Fruit fly (Drosophila melanogaster) whole organism, wandering third instar larva: ENCODE data around the gene mu2.

ENCODE experiments used
- Abd-B ChIP-seq: fragments of >200 bp; optimal IDR thresholded peaks from 2 replicates; lab custom pipeline; 2017; ENCODE audit warnings: missing biosample characterization, missing genetic modification characterization
- CG9705 ChIP-seq: fragments of 200-800 bp; sonication (Bioruptor generic); optimal IDR thresholded peaks from 2 replicates; lab custom pipeline; 2018; ENCODE audit warnings: missing biosample characterization, mild to moderate bottlenecking, missing genetic modification characterization
- Dfd ChIP-seq: fragments of >200 bp; optimal IDR thresholded peaks from 2 replicates; lab custom pipeline; 2017; ENCODE audit warnings: missing biosample characterization, missing genetic modification characterization
- GATAd ChIP-seq: sonication (Bioruptor generic); optimal IDR thresholded peaks from 2 replicates; lab custom pipeline; 2016; ENCODE audit warnings: missing biosample characterization, missing genetic modification characterization
- Hnf4 ChIP-seq: fragments of 200-800 bp; sonication (Bioruptor generic); optimal IDR thresholded peaks from 2 replicates; lab custom pipeline; 2016; ENCODE audit warnings: missing biosample characterization, mild to moderate bottlenecking, missing genetic modification characterization
- Hr78 ChIP-seq: fragments of >200 bp; optimal IDR thresholded peaks from 2 replicates; lab custom pipeline; 2017; ENCODE audit warnings: missing biosample characterization, missing genetic modification characterization
- Hr83 ChIP-seq: fragments of 200-300 bp; sonication (Bioruptor generic); optimal IDR thresholded peaks from 2 replicates; lab custom pipeline; 2016; ENCODE audit warnings: missing biosample characterization, mild to moderate bottlenecking, missing genetic modification characterization, moderate library complexity; ENCODE audit not compliant: poor library complexity, severe bottlenecking
- OdsH ChIP-seq: fragments of 200-800 bp; sonication (Bioruptor generic); optimal IDR thresholded peaks from 2 replicates; lab custom pipeline; 2016; ENCODE audit warnings: missing biosample characterization, mild to moderate bottlenecking, missing genetic modification characterization
- Rel ChIP-seq, 2 experiments: fragments of 200-800 bp; sonication (Bioruptor generic) in 1 of 2; optimal IDR thresholded peaks; 2 replicates in 1 of 2; 3 replicates in 1 of 2; lab custom pipeline; 2016 to 2019; ENCODE audit warnings: mild to moderate bottlenecking in 2 of 2, missing biosample characterization in 2 of 2, missing genetic modification characterization in 2 of 2, moderate library complexity in 1 of 2
- Sp1 ChIP-seq: fragments of 200-800 bp; sonication (Bioruptor generic); optimal IDR thresholded peaks from 3 replicates; lab custom pipeline; 2019; ENCODE audit warnings: missing biosample characterization, mild to moderate bottlenecking, missing genetic modification characterization, moderate library complexity
- Vsx2 ChIP-seq: fragments of 200-300, 225-300 bp; sonication (Bioruptor generic); optimal IDR thresholded peaks from 2 replicates; lab custom pipeline; 2018; ENCODE audit warnings: missing biosample characterization, missing genetic modification characterization; ENCODE audit not compliant: partially characterized antibody
- br ChIP-seq: fragments of 200-800 bp; sonication (Bioruptor generic); optimal IDR thresholded peaks from 2 replicates; lab custom pipeline; 2016; ENCODE audit warnings: missing biosample characterization, missing genetic modification characterization
- dl ChIP-seq, 2 experiments: fragments of 175-275, 200-275 bp in 1 of 2; fragments of 200-275 bp in 1 of 2; sonication (Bioruptor generic); optimal IDR thresholded peaks; lab custom pipeline; 2018; ENCODE audit warnings: mild to moderate bottlenecking in 2 of 2, missing biosample characterization in 2 of 2, missing genetic modification characterization in 2 of 2, moderate library complexity in 2 of 2; ENCODE audit not compliant: partially characterized antibody in 2 of 2, insufficient read depth in 1 of 2
- dmrt93B ChIP-seq: fragments of 200-800 bp; sonication (Bioruptor generic); optimal IDR thresholded peaks from 2 replicates; lab custom pipeline; 2018; ENCODE audit warnings: missing biosample characterization, mild to moderate bottlenecking, missing genetic modification characterization
- dsf ChIP-seq: sonication (Bioruptor generic); optimal IDR thresholded peaks from 2 replicates; lab custom pipeline; 2016; ENCODE audit warnings: missing biosample characterization, missing genetic modification characterization, borderline replicate concordance
- ey ChIP-seq: fragments of 200-800 bp; sonication (Bioruptor generic); optimal IDR thresholded peaks from 2 replicates; lab custom pipeline; 2016; ENCODE audit warnings: missing biosample characterization, missing genetic modification characterization
- foxo ChIP-seq, 2 experiments: fragments of 200-800 bp; sonication (Bioruptor generic); optimal IDR thresholded peaks; 2 replicates in 1 of 2; 3 replicates in 1 of 2; lab custom pipeline; 2016 to 2017; ENCODE audit warnings: missing biosample characterization in 2 of 2, missing genetic modification characterization in 2 of 2
- fru ChIP-seq: fragments of 200-800 bp; sonication (Bioruptor generic); optimal IDR thresholded peaks from 3 replicates; lab custom pipeline; 2016; ENCODE audit warnings: missing biosample characterization, mild to moderate bottlenecking, missing genetic modification characterization
- h ChIP-seq: fragments of 200-800 bp; sonication (Bioruptor generic); optimal IDR thresholded peaks from 3 replicates; lab custom pipeline; 2016; ENCODE audit warnings: missing biosample characterization, mild to moderate bottlenecking, missing genetic modification characterization
- jim ChIP-seq: fragments of 175-275, 200-325 bp; sonication (Bioruptor generic); optimal IDR thresholded peaks from 2 replicates; lab custom pipeline; 2016; ENCODE audit warnings: missing biosample characterization, mild to moderate bottlenecking, missing genetic modification characterization
- psq ChIP-seq: fragments of 200-800 bp; sonication (Bioruptor generic); optimal IDR thresholded peaks from 3 replicates; lab custom pipeline; 2017; ENCODE audit warnings: missing biosample characterization, mild to moderate bottlenecking, missing genetic modification characterization, moderate library complexity
- sage ChIP-seq: fragments of 200-800 bp; sonication (Bioruptor generic); optimal IDR thresholded peaks from 2 replicates; lab custom pipeline; 2016; ENCODE audit warnings: missing biosample characterization, mild to moderate bottlenecking, missing genetic modification characterization
- sv ChIP-seq: fragments of 200-800 bp; sonication (Bioruptor generic); optimal IDR thresholded peaks from 3 replicates; lab custom pipeline; 2016; ENCODE audit warnings: missing biosample characterization, missing genetic modification characterization
- woc ChIP-seq: sonication (Bioruptor generic); optimal IDR thresholded peaks from 2 replicates; lab custom pipeline; 2016; ENCODE audit warnings: missing biosample characterization, mild to moderate bottlenecking, missing genetic modification characterization

Gene mu2

DNA sequence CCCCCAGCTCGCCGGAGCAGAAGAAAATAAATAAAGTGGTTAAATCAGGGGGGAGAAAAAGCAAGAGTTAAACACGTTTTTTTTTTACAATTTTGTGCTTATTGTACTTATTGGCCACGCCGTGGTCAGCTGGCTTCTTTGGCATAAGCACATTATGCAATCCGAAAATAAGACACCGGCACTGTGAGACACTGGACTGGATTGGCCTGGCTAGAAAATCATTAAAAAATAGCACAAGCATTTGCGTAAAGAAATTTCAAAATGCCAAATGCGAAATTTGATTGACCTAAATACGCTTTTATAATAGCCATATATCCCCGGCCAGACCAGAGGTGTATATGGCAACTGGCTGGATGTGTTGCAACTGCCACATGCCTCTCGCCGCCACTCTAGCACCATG lies 42.8 kb downstream of the mu2 start:
- TF ChIP-seq OdsH (GFP tag; lab: Kevin White, UChicago) (no peak), dmrt93B (no peak), GATAd (GFP tag; lab: Kevin White, UChicago) (no peak), Vsx2 (GFP tag; lab: Kevin White, UChicago) (no peak), ey (GFP tag; lab: Kevin White, UChicago) (no peak), sv (no peak), Hnf4 (GFP tag; lab: Kevin White, UChicago) (no peak), Dfd (GFP tag; lab: Kevin White, UChicago) (no peak), dl (GFP tag; optimal IDR thresholded peaks at IDR 0.05; lab: Kevin White, UChicago; ENCODE audit: insufficient read depth in 1 of 2, partially characterized antibody in 2 of 2) (no peak), dsf (GFP tag; lab: Kevin White, UChicago) (no peak), Sp1 (GFP tag; lab: Kevin White, UChicago) (no peak), Hr78 (GFP tag; lab: Kevin White, UChicago) (no peak), fru (GFP tag; lab: Kevin White, UChicago) (no peak)

DNA sequence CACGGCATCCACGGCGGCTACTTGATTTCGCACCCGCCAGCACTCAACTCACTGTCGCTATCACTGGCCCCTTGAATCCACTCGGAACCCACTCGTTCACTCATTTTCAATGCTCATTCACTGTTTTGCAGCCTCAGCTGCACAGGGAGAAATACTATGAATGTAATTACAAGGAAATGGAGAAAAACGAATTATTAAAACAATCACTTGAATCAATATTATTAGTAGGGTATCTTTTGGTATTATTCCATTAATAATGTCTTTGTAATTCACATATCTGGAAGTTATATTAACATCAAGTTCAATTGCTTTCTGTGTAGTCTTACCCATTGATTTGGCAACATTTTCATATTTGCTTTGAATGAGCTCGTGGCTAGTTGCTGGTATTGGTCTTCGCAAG lies 46.6 kb downstream of the mu2 start:
- no peak for TF ChIP-seq psq (GFP tag; lab: Kevin White, UChicago)
- no peak for TF ChIP-seq h (GFP tag; lab: Kevin White, UChicago)
- no peak for TF ChIP-seq woc (GFP tag; lab: Kevin White, UChicago)
- TF ChIP-seq Rel (GFP tag; optimal IDR thresholded peaks at IDR 0.05; lab: Kevin White, UChicago), result no peak
- TF ChIP-seq Rel (tag; optimal IDR thresholded peaks at IDR 0.05; lab: Kevin White, UChicago), result no peak
- no peak for TF ChIP-seq Hr83 (GFP tag; lab: Kevin White, UChicago)
- TF ChIP-seq Abd-B (GFP tag; lab: Kevin White, UChicago), result no peak
- TF ChIP-seq dl (GFP tag; optimal IDR thresholded peaks at IDR 0.05; lab: Kevin White, UChicago; ENCODE audit: insufficient read depth in 1 of 2, partially characterized antibody in 2 of 2), result no peak
- TF ChIP-seq Hnf4 (GFP tag; lab: Kevin White, UChicago), result no peak
- no peak for TF ChIP-seq OdsH (GFP tag; lab: Kevin White, UChicago)
- TF ChIP-seq jim (GFP tag; lab: Kevin White, UChicago), result no peak
- TF ChIP-seq, all 38 proteins: peak for 0

DNA sequence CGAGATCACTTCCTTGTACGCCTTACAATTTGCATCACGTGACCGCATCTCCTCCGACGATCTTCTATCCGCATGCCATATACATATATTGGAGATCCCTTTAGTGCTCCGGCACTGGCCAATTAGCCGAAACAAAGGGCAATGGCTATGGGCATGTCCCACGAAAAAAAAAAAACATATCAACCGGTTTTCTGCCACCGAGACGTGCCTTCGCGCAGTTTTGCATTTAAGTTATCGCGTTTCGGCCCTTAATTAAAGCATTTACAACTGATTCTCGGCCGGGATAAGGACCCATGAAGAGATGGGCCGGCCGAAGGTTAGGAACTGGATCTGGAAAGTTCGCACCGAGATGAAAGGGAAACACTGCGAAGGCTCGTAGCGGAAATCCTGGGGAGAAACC lies 47.7 kb downstream of the mu2 start:
- TF ChIP-seq dl (GFP tag; optimal IDR thresholded peaks at IDR 0.05; lab: Kevin White, UChicago; ENCODE audit: insufficient read depth in 1 of 2, partially characterized antibody in 2 of 2) (no peak), CG9705 (GFP tag; lab: Kevin White, UChicago) (no peak), h (GFP tag; lab: Kevin White, UChicago) (no peak), sv (no peak), br (no peak), foxo (GFP tag; optimal IDR thresholded peaks at IDR 0.05; lab: Kevin White, UChicago) (no peak), sage (GFP tag; lab: Kevin White, UChicago) (no peak), ey (GFP tag; lab: Kevin White, UChicago) (no peak)

DNA sequence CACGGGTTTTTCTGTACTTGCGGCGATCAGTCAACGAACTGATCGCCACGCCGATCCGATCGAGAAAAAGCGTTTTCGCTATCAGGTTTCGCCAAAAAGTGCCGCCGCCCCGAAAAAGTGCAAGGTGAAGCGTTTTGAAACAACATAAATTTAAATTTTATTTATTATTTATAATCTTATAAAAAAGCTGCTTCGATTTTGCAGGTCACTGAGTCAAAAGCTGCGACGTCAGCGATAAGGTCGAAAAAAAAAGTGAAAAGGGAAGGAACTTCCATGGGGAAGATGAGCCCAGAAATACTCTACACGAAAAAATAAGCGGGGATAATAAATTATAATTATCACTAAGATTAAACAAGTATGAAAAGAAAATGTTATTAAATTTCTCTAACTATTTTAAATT lies 49.6 kb downstream of the mu2 start:
- TF ChIP-seq CG9705 (GFP tag; lab: Kevin White, UChicago) (no peak), Abd-B (GFP tag; lab: Kevin White, UChicago) (no peak), Hr83 (GFP tag; lab: Kevin White, UChicago) (no peak), Hr78 (GFP tag; lab: Kevin White, UChicago) (no peak), OdsH (GFP tag; lab: Kevin White, UChicago) (no peak), fru (GFP tag; lab: Kevin White, UChicago) (no peak), sv (no peak), GATAd (GFP tag; lab: Kevin White, UChicago) (no peak), h (GFP tag; lab: Kevin White, UChicago) (no peak), ey (GFP tag; lab: Kevin White, UChicago) (no peak), Hnf4 (GFP tag; lab: Kevin White, UChicago) (no peak)
- TF ChIP-seq, all 38 proteins: peak for 0
